Worm (Caenorhabditis elegans) whole organism, L4 larva: ENCODE results near the gene F28H7.7.

Experiments
- T20F7.1 ChIP-seq: fragments of 200-800 bp; sonication (Bioruptor generic); optimal IDR thresholded peaks from 2 replicates; lab custom pipeline; 2018; ENCODE audit warnings: mild to moderate bottlenecking, missing genetic modification characterization, missing compliant biosample characterization
- nhr-10 ChIP-seq: fragments of 150-350 bp; optimal IDR thresholded peaks from 2 replicates; lab custom pipeline; 2014; ENCODE audit warnings: missing biosample characterization, missing genetic modification characterization
- zip-2 ChIP-seq: fragments of 150-350 bp; optimal IDR thresholded peaks from 2 replicates; lab custom pipeline; 2014; ENCODE audit warnings: missing biosample characterization, missing genetic modification characterization

ce11 chrV:10721304-10721703, 32.6 kb downstream of the F28H7.7 start:
- TF ChIP-seq T20F7.1 (GFP tag; lab: Kevin White, UChicago) (no peak), zip-2 (no peak), nhr-10 (tag; lab: Kevin White, UChicago) (no peak)
